Worm (Caenorhabditis elegans) whole organism, mixed stage, embryonic: Measurements from ENCODE around the gene col-101.

Experiments used
- M03D4.4 ChIP-seq: sonication (generic microtip); optimal IDR thresholded peaks from 2 replicates; lab custom pipeline; 2017; ENCODE audit warnings: mild to moderate bottlenecking, missing genetic modification characterization, missing compliant biosample characterization
- bed-3 ChIP-seq: fragments of 200-800 bp; sonication (Bioruptor generic); optimal IDR thresholded peaks from 3 replicates; lab custom pipeline; 2018; ENCODE audit warnings: mild to moderate bottlenecking, missing genetic modification characterization, moderate library complexity, missing compliant biosample characterization
- blmp-1 ChIP-seq: fragments of 150-350 bp; optimal IDR thresholded peaks from 2 replicates; lab custom pipeline; 2014; ENCODE audit warnings: missing biosample characterization, missing genetic modification characterization
- ceh-39 ChIP-seq: fragments of 150-350 bp; optimal IDR thresholded peaks from 2 replicates; lab custom pipeline; 2014; ENCODE audit warnings: missing biosample characterization, missing genetic modification characterization
- ceh-43 ChIP-seq: fragments of 200-800 bp; sonication (Bioruptor generic); optimal IDR thresholded peaks from 2 replicates; lab custom pipeline; 2018; ENCODE audit warnings: mild to moderate bottlenecking, missing genetic modification characterization, moderate library complexity, missing compliant biosample characterization
- ceh-83 ChIP-seq: fragments of 200-800 bp; sonication (Bioruptor generic); optimal IDR thresholded peaks from 2 replicates; lab custom pipeline; 2018; ENCODE audit warnings: mild to moderate bottlenecking, missing genetic modification characterization, missing compliant biosample characterization
- ces-1 ChIP-seq: fragments of 150-350 bp; optimal IDR thresholded peaks from 2 replicates; lab custom pipeline; 2014; ENCODE audit warnings: missing biosample characterization, missing genetic modification reagents, missing genetic modification characterization
- cnd-1 ChIP-seq: fragments of 200-800 bp; sonication (Bioruptor generic); optimal IDR thresholded peaks from 2 replicates; lab custom pipeline; 2018; ENCODE audit warnings: mild to moderate bottlenecking, missing genetic modification characterization, missing compliant biosample characterization
- drap-1 ChIP-seq: fragments of 200-800 bp; sonication (Bioruptor generic); optimal IDR thresholded peaks from 3 replicates; lab custom pipeline; 2018; ENCODE audit warnings: mild to moderate bottlenecking, missing genetic modification characterization, missing compliant biosample characterization
- elt-1 ChIP-seq: sonication (generic microtip); optimal IDR thresholded peaks from 2 replicates; lab custom pipeline; 2017; ENCODE audit warnings: missing genetic modification characterization, mild to moderate bottlenecking, missing compliant biosample characterization, antibody characterized with exemption, moderate library complexity, borderline replicate concordance; ENCODE audit not compliant: insufficient read depth
- elt-3 ChIP-seq: fragments of 150-350 bp; optimal IDR thresholded peaks from 2 replicates; lab custom pipeline; 2014; ENCODE audit warnings: missing biosample characterization, missing genetic modification characterization
- flh-1 ChIP-seq: fragments of 200-800 bp; sonication (Bioruptor generic); optimal IDR thresholded peaks from 2 replicates; lab custom pipeline; 2018; ENCODE audit warnings: mild to moderate bottlenecking, missing genetic modification characterization, moderate library complexity, missing compliant biosample characterization
- ham-2 ChIP-seq: fragments of 200-800 bp; sonication (Bioruptor generic); optimal IDR thresholded peaks from 2 replicates; lab custom pipeline; 2018; ENCODE audit warnings: mild to moderate bottlenecking, missing genetic modification characterization, missing compliant biosample characterization
- hlh-1 ChIP-seq: fragments of 150-350 bp; optimal IDR thresholded peaks from 2 replicates; lab custom pipeline; 2014; ENCODE audit warnings: missing biosample characterization, missing genetic modification reagents, missing genetic modification characterization
- lin-13 ChIP-seq: fragments of 150-350 bp; optimal IDR thresholded peaks from 2 replicates; lab custom pipeline; 2014; ENCODE audit warnings: missing biosample characterization, missing genetic modification characterization
- lin-32 ChIP-seq: fragments of 200-800 bp; sonication (Bioruptor generic); optimal IDR thresholded peaks from 2 replicates; lab custom pipeline; 2018; ENCODE audit warnings: mild to moderate bottlenecking, missing genetic modification characterization, missing compliant biosample characterization
- lsy-2 ChIP-seq: fragments of 150-350 bp; optimal IDR thresholded peaks from 2 replicates; lab custom pipeline; 2014; ENCODE audit warnings: missing biosample characterization, missing genetic modification characterization
- mab-5 ChIP-seq: fragments of 150-350 bp; optimal IDR thresholded peaks from 2 replicates; lab custom pipeline; 2014; ENCODE audit warnings: missing biosample characterization, missing genetic modification characterization
- mep-1 ChIP-seq: fragments of 150-350 bp; optimal IDR thresholded peaks from 2 replicates; lab custom pipeline; 2017; ENCODE audit warnings: missing biosample characterization, missing genetic modification reagents, missing genetic modification characterization, inconsistent platforms
- mls-2 ChIP-seq: sonication (generic microtip); optimal IDR thresholded peaks from 2 replicates; lab custom pipeline; 2016; ENCODE audit warnings: mild to moderate bottlenecking, missing genetic modification characterization, moderate library complexity, missing compliant biosample characterization
- nhr-12 ChIP-seq: fragments of 150-350 bp; optimal IDR thresholded peaks from 2 replicates; lab custom pipeline; 2014; ENCODE audit warnings: missing biosample characterization, missing genetic modification characterization
- nhr-2 ChIP-seq: fragments of 150-350 bp; optimal IDR thresholded peaks from 2 replicates; lab custom pipeline; 2014; ENCODE audit warnings: missing biosample characterization, missing genetic modification characterization
- nhr-28 ChIP-seq: fragments of 150-350 bp; optimal IDR thresholded peaks from 2 replicates; lab custom pipeline; 2014; ENCODE audit warnings: missing biosample characterization, missing genetic modification characterization
- nhr-76 ChIP-seq: sonication (generic microtip); optimal IDR thresholded peaks from 2 replicates; lab custom pipeline; 2017; ENCODE audit warnings: missing biosample characterization, missing genetic modification characterization
- pha-4 ChIP-seq: fragments of 150-350 bp; optimal IDR thresholded peaks from 2 replicates; lab custom pipeline; 2018; ENCODE audit warnings: missing biosample characterization, missing genetic modification reagents, missing genetic modification characterization
- sem-2 ChIP-seq: fragments of 200-800 bp; sonication (Bioruptor generic); optimal IDR thresholded peaks from 2 replicates; lab custom pipeline; 2018; ENCODE audit warnings: mild to moderate bottlenecking, missing genetic modification characterization, missing compliant biosample characterization
- sptf-1 ChIP-seq: sonication (generic microtip); optimal IDR thresholded peaks from 2 replicates; lab custom pipeline; 2017; ENCODE audit warnings: mild to moderate bottlenecking, missing genetic modification characterization, moderate library complexity, missing compliant biosample characterization
- unc-39 ChIP-seq: fragments of 150-350 bp; optimal IDR thresholded peaks from 2 replicates; lab custom pipeline; 2014; ENCODE audit warnings: missing biosample characterization, missing genetic modification characterization
- unc-62 ChIP-seq: fragments of 150-350 bp; optimal IDR thresholded peaks from 2 replicates; lab custom pipeline; 2014; ENCODE audit warnings: missing biosample characterization, missing genetic modification reagents, missing genetic modification characterization
- zip-8 ChIP-seq: fragments of 150-350 bp; optimal IDR thresholded peaks from 2 replicates; lab custom pipeline; 2014; ENCODE audit warnings: missing biosample characterization, missing genetic modification characterization
- ztf-11 ChIP-seq: fragments of 150-350 bp; optimal IDR thresholded peaks from 2 replicates; lab custom pipeline; 2014; ENCODE audit warnings: missing biosample characterization, missing genetic modification characterization

The col-101 gene

DNA sequence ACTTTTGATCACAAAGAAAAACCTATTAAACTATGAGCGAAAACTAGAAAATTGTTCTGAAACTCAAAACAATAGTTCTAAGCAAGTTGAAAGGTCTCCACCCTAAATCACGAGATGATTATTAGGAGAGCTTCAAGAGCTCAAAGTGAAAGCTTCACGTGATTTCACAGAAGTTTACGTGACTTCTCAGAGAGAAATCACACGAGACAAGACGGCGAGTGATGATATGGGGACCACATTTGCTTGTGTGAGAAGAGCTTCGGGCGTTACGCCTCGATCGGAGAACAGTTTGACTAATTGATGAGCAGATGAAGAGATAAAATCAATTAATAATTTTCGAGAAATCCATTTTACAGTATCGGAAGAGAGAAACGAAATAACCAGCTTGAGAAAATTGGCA is 38.2 kb upstream of the col-101 start:
- no peak for TF ChIP-seq nhr-76 (tag; lab: Kevin White, UChicago)
- no peak for TF ChIP-seq blmp-1 (tag; lab: Kevin White, UChicago)
- TF ChIP-seq sem-2 (GFP tag; lab: Kevin White, UChicago): no peak
- no peak for TF ChIP-seq sptf-1 (tag; lab: Kevin White, UChicago)
- TF ChIP-seq drap-1: no peak
- TF ChIP-seq zip-8 (tag; lab: Kevin White, UChicago): no peak
- TF ChIP-seq mls-2 (tag; lab: Kevin White, UChicago): no peak
- no peak for TF ChIP-seq hlh-1 (tag; lab: Kevin White, UChicago)
- TF ChIP-seq lin-32 (GFP tag; lab: Kevin White, UChicago): no peak
- TF ChIP-seq elt-1 (tag; lab: Kevin White, UChicago): no peak
- no peak for TF ChIP-seq unc-62 (GFP tag; lab: Kevin White, UChicago)
- TF ChIP-seq M03D4.4: no peak
- no peak for TF ChIP-seq ceh-83 (GFP tag; lab: Kevin White, UChicago)

- TF ChIP-seq mls-2 (tag; lab: Kevin White, UChicago): no peak
- TF ChIP-seq mab-5: no peak
- TF ChIP-seq flh-1 (GFP tag; lab: Kevin White, UChicago): no peak
- TF ChIP-seq ceh-43: no peak
- no peak for TF ChIP-seq cnd-1 (tag; lab: Kevin White, UChicago)
- TF ChIP-seq hlh-1 (tag; lab: Kevin White, UChicago): no peak
- no peak for TF ChIP-seq ztf-11 (tag; lab: Kevin White, UChicago)
- no peak for TF ChIP-seq ceh-39
- TF ChIP-seq elt-3: no peak
- no peak for TF ChIP-seq blmp-1 (tag; lab: Kevin White, UChicago)
- TF ChIP-seq bed-3 (GFP tag; lab: Kevin White, UChicago): no peak
- TF ChIP-seq unc-39 (tag; lab: Kevin White, UChicago): no peak
- no peak for TF ChIP-seq elt-1 (tag; lab: Kevin White, UChicago)
- no peak for TF ChIP-seq ham-2 (GFP tag; lab: Kevin White, UChicago)
- no peak for TF ChIP-seq unc-62 (GFP tag; lab: Kevin White, UChicago)
- no peak for TF ChIP-seq pha-4 (tag; lab: Kevin White, UChicago)
- TF ChIP-seq mep-1 (tag; lab: Kevin White, UChicago): no peak
- no peak for TF ChIP-seq nhr-76 (tag; lab: Kevin White, UChicago)
Observed at ce11 chrIV:343279-343678, 16.5 kb upstream of the col-101 start.

DNA sequence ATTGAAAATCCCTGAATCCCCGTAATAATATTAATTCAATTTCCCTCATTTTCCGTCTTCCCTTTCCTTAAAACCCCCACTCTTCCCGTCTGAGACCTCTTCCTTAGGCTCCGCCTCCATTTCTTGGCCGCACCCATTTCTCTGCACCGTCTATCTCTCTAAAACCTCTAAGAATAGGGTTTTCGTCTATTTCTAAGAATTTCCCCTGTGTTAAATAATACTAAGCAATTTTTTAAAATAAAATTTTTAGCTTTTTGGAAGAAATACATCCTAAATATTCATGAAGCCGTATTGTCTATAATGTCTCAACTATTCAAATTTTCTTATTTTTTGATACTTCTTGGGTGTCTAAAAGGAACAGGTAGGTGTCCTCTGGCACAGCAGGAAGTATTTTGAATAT is 12.7 kb upstream of the col-101 start, which contains the start of gene cdh-8:
TSS of gene cdh-8 (plus strand) at position 301 of the 400 bp plus-strand sequence.
- TF ChIP-seq unc-62 (GFP tag; lab: Kevin White, UChicago) (no peak), ces-1 (GFP tag; lab: Kevin White, UChicago) (peak; percentile 47)

- TF ChIP-seq unc-39 (tag; lab: Kevin White, UChicago): no peak
- TF ChIP-seq lin-32 (GFP tag; lab: Kevin White, UChicago): no peak
- TF ChIP-seq bed-3 (GFP tag; lab: Kevin White, UChicago): no peak
- TF ChIP-seq pha-4 (tag; lab: Kevin White, UChicago): no peak
- no peak for TF ChIP-seq ceh-43
- no peak for TF ChIP-seq drap-1
- TF ChIP-seq sptf-1 (tag; lab: Kevin White, UChicago): no peak
- no peak for TF ChIP-seq nhr-28 (tag; lab: Kevin White, UChicago)
- no peak for TF ChIP-seq zip-8 (tag; lab: Kevin White, UChicago)
- no peak for TF ChIP-seq sem-2 (GFP tag; lab: Kevin White, UChicago)
- TF ChIP-seq flh-1 (GFP tag; lab: Kevin White, UChicago): no peak
- TF ChIP-seq nhr-76 (tag; lab: Kevin White, UChicago): no peak
Observed at ce11 chrIV:338192-338831, 11.5 kb upstream of the col-101 start.

DNA sequence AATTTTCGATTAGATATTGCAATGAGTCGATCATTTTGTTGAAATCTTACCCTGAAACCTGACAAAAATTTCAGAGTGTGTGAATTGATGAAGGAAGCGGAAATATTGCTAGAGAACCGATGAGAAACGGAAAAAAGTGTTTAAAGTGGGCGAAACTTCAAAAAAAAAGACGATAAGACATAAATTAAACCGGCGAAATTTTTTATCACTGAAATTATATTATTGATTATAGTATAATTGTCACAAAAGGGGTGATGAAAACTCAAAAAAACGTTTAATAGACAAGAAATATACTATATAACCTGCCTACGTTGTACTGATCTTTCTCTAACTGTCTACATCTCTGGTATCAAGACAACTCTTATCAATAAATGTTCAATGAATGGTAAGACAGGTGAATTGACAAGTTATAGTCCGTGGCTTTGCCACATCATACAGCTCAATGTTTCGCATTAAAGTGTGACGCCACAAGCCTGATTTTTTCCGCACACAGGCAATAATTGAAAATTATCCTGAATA is 10.4 kb upstream of the col-101 start, which contains the start of gene pxmp-4:
TSS of gene pxmp-4 (minus strand) at position 51 of the 519 bp plus-strand sequence.
- TF ChIP-seq mls-2 (tag; lab: Kevin White, UChicago): no peak
- TF ChIP-seq lsy-2 (tag; lab: Kevin White, UChicago): no peak
- TF ChIP-seq sem-2 (GFP tag; lab: Kevin White, UChicago): no peak
- no peak for TF ChIP-seq lin-13 (tag; lab: Kevin White, UChicago)
- TF ChIP-seq mab-5: no peak
- TF ChIP-seq ceh-83 (GFP tag; lab: Kevin White, UChicago): no peak
- TF ChIP-seq nhr-2: no peak
- TF ChIP-seq blmp-1 (tag; lab: Kevin White, UChicago): no peak
- no peak for TF ChIP-seq ces-1 (GFP tag; lab: Kevin White, UChicago)
- no peak for TF ChIP-seq mep-1 (tag; lab: Kevin White, UChicago)
- no peak for TF ChIP-seq unc-39 (tag; lab: Kevin White, UChicago)
- TF ChIP-seq sptf-1 (tag; lab: Kevin White, UChicago): no peak
- TF ChIP-seq nhr-12 (tag; lab: Kevin White, UChicago): no peak
- TF ChIP-seq ceh-43: no peak
